Worm (Caenorhabditis elegans): ENCODE measurements around the gene srt-50.

- TF ChIP-seq pha-4 (tag; optimal IDR thresholded peaks at IDR 0.05) (no peak), elt-3 (tag; optimal IDR thresholded peaks at IDR 0.05) (no peak), aly-2 (tag; optimal IDR thresholded peaks at IDR 0.05) (no peak), snpc-4 (tag; optimal IDR thresholded peaks at IDR 0.05) (no peak), daf-12 (tag; optimal IDR thresholded peaks at IDR 0.05) (no peak), jun-1 (tag; optimal IDR thresholded peaks at IDR 0.05) (no peak), pqm-1 (tag; optimal IDR thresholded peaks at IDR 0.05) (no peak), elt-2 (tag; optimal IDR thresholded peaks at IDR 0.05) (no peak), ama-1 (optimal IDR thresholded peaks at IDR 0.05) (no peak), fos-1 (tag; optimal IDR thresholded peaks at IDR 0.05) (no peak), R02D3.7 (tag; optimal IDR thresholded peaks at IDR 0.05) (no peak)
These were observed at the start of gene srt-50 for ce11 chrIV:15074392-15074791.

Measured in whole organism, L3 larva.